Worm (Caenorhabditis elegans) whole organism, dauer: Measurements from ENCODE around the gene ran-2.

Source experiments
- unc-62 ChIP-seq: sonication (generic microtip); optimal IDR thresholded peaks from 2 replicates; lab custom pipeline; 2017; ENCODE audit warnings: missing biosample characterization, missing genetic modification reagents, missing genetic modification characterization

ran-2 gene

DNA sequence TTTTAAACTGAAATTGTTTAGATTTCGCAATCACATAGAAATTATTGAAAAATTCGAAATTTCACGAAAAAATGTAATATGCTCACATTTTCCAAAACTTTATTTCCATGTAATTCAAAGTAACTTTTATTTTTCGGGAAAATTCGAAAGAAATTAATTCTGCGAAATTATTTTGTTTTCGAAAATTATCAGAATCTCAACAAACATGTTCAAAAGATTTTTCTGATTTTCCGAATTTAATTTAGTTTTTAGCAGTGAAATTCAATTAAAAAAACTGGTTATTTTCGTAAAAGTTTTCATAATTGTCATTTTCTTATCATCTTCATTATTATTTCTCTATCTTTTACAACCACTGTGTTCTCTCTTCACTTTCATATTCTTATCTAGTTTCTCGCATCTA is at the start of gene ran-2:
Gene ran-2 (plus strand): TSS at position 301 of the 400 bp plus-strand sequence.
- no peak for TF ChIP-seq unc-62 (GFP tag; lab: Kevin White, UChicago)

ce11 chrIII:7884863-7885262 is 48.5 kb upstream of the ran-2 start, which contains the start of gene ZK688.11:
TSS of gene ZK688.11 (minus strand) at chrIII:7884963.
- TF ChIP-seq unc-62 (GFP tag; lab: Kevin White, UChicago): no peak

ce11 chrIII:7889036-7889435 is 44.3 kb upstream of the ran-2 start:
- TF ChIP-seq unc-62 (GFP tag; lab: Kevin White, UChicago): no peak

ce11 chrIII:7891573-7892306 is 41.6 kb upstream of the ran-2 start, which contains the start of the genes ZK688.5 and fahd-1:
TSS of gene ZK688.5 (minus strand) at chrIII:7891623.
TSS of gene fahd-1 (plus strand) at chrIII:7892256.
- no peak for TF ChIP-seq unc-62 (GFP tag; lab: Kevin White, UChicago)

DNA sequence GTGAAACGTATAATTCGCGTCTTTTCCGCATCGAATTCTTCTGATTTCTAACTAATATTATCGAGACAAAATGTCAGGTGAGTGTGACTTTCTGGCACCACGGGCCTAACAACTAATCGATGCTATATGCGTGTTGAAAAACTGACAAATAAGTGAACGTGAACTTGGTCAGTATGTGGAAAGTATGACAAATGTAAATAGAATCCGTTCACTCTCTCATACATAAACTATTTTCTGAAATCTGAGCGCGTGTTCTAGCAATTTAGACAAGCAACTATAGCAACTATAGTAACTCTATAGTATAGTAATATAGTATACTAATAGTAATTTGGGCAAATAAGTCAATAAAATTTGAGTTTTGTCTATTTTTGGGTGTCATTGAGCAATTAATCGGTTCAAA is 41.0 kb upstream of the ran-2 start:
- TF ChIP-seq unc-62 (GFP tag; lab: Kevin White, UChicago): no peak

ce11 chrIII:7893224-7893623 is 40.1 kb upstream of the ran-2 start:
- TF ChIP-seq unc-62 (GFP tag; lab: Kevin White, UChicago): no peak

ce11 chrIII:7894724-7895123 is 38.6 kb upstream of the ran-2 start, which contains the start of gene ZK688.4:
TSS of gene ZK688.4 (plus strand) at chrIII:7895024.
- TF ChIP-seq unc-62 (GFP tag; lab: Kevin White, UChicago): no peak

- no peak for TF ChIP-seq unc-62 (GFP tag; lab: Kevin White, UChicago)
Observed at ce11 chrIII:7896925-7897324, 36.4 kb upstream of the ran-2 start, which contains the start of gene ZK688.10. TSS of gene ZK688.10 (minus strand) at chrIII:7897025.

DNA sequence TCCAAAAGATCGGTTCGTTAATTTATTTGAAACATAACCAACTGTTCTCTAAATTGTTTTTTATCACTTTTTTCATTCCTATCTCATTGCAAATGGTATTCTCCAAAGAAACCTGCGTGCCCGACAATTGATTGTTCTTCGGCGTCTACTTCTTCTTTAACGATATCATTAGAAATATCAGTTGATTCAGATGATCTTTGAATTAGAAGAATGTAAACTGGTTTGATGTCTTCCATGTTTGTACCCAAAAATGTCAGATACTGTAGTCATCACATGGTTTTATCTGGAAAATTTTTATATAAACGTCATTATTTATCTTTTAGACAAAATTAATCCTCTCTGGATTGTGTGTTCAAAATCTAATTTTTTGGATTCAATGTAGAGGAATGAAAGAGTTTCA is 35.6 kb upstream of the ran-2 start:
- no peak for TF ChIP-seq unc-62 (GFP tag; lab: Kevin White, UChicago)

DNA sequence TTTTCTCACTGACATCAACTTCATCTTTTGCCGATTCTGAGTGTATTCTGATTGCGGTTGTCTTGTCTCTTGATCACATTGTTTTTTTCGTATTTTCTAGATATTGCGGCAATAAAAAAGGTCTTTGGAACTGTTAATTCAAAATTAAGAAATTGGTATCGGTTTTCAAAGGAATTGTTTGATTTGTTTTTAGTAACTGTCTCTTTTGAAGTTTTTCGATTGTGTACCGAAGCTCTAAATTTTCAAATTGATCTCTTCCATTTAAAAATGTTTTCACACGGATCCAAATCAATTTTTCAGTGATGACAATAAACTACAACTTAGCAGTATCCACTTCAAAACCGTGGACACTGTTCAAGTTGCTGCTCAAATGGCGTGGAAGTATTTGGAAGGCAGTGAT is 32.6 kb upstream of the ran-2 start, which contains the start of gene best-24:
Gene best-24 (plus strand): TSS at position 301 of the 400 bp plus-strand sequence.
- TF ChIP-seq unc-62 (GFP tag; lab: Kevin White, UChicago): no peak

- no peak for TF ChIP-seq unc-62 (GFP tag; lab: Kevin White, UChicago)
Observed at ce11 chrIII:7903427-7903826, 29.9 kb upstream of the ran-2 start.

ce11 chrIII:7907515-7907914 is 25.8 kb upstream of the ran-2 start, which contains the start of gene pcp-5:
TSS of gene pcp-5 (minus strand) at chrIII:7907615.
- no peak for TF ChIP-seq unc-62 (GFP tag; lab: Kevin White, UChicago)

DNA sequence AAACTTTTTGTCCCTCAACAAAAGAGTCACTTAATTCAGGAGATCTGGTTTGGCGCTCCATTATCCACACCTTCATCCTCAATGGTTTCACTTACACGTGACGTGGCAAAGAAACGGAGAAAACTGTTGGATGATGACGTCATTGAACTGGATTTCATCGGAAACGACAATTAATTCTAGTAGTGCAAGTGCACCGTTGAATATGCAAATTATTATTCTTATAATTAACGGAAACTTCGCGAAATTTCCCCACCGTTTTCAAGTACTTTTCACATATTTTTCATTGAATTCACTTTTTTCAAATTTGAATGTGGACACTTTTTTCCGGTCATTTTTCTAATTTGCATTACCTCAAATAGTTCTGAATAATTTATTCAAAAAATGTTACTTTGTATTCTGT is 24.1 kb upstream of the ran-2 start, which contains the start of gene ZK688.1:
Gene ZK688.1 (plus strand): TSS at position 301 of the 400 bp plus-strand sequence.
- TF ChIP-seq unc-62 (GFP tag; lab: Kevin White, UChicago): no peak

- no peak for TF ChIP-seq unc-62 (GFP tag; lab: Kevin White, UChicago)
Observed at ce11 chrIII:7911621-7912020, 21.7 kb upstream of the ran-2 start, which contains the start of gene ZK688.7. TSS of gene ZK688.7 (minus strand) at chrIII:7911634.

- TF ChIP-seq unc-62 (GFP tag; lab: Kevin White, UChicago): no peak
Observed at ce11 chrIII:7913488-7913887, 19.8 kb upstream of the ran-2 start, which contains the start of gene ZK688.12. TSS of gene ZK688.12 (minus strand) at chrIII:7913588.

DNA sequence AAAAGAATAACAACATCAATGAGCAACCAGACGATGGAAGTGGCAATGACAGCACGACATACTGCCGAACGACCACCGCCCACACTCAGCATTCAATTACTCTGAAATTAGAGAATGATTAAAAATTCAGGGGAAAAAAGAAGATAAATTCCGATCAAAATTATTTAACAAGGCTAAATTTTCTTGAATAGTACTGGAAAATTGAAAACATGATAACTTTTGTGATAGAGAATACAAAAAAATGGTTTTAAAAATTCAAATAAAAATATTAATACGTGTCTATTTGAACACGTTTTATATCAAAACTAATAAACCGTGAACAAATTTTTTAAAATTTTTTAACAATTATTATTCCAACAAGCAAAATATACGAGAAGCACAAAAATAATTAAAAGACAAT is 15.7 kb upstream of the ran-2 start, which contains the start of gene gly-3:
Gene gly-3 (minus strand): TSS at position 101 of the 400 bp plus-strand sequence.
- no peak for TF ChIP-seq unc-62 (GFP tag; lab: Kevin White, UChicago)
